Fruit fly (Drosophila melanogaster) whole organism, embryonic: Measurements from ENCODE around the gene CG7164.

ENCODE experiments used
- Abd-B ChIP-seq: fragments of 200-800 bp; sonication (Bioruptor generic); optimal IDR thresholded peaks from 2 replicates; lab custom pipeline; 2018; ENCODE audit warnings: missing biosample characterization, mild to moderate bottlenecking, missing genetic modification characterization, moderate library complexity
- Bgb ChIP-seq: fragments of 200-800 bp; sonication (Bioruptor generic); IDR thresholded peaks from 2 replicates; pipeline ENCODE4 v1.3.6; 2022; ENCODE audit warnings: missing biosample characterization, missing genetic modification characterization; ENCODE audit not compliant: partially characterized antibody
- CG11696 ChIP-seq: fragments of 200-800 bp; sonication (Bioruptor generic); IDR thresholded peaks from 2 replicates; pipeline ENCODE4 v1.3.6; 2022; ENCODE audit warnings: missing biosample characterization, missing genetic modification characterization
- CG12659 ChIP-seq: fragments of 200-800 bp; sonication (Bioruptor generic); optimal IDR thresholded peaks from 3 replicates; lab custom pipeline; 2017; ENCODE audit warnings: mild to moderate bottlenecking, missing biosample characterization, missing genetic modification reagents, missing genetic modification characterization
- CG14441 ChIP-seq: fragments of 200-800 bp; sonication (Bioruptor generic); IDR thresholded peaks from 2 replicates; pipeline ENCODE4 v1.3.6; 2022; ENCODE audit warnings: missing biosample characterization, missing genetic modification characterization
- CG14860 ChIP-seq: fragments of 200-800 bp; sonication (Bioruptor generic); IDR thresholded peaks from 3 replicates; pipeline ENCODE4 v1.3.6; 2022; ENCODE audit warnings: missing biosample characterization, missing genetic modification characterization; ENCODE audit not compliant: partially characterized antibody
- CG15514 ChIP-seq: fragments of 200-800 bp; sonication (Bioruptor generic); optimal IDR thresholded peaks from 3 replicates; lab custom pipeline; 2017; ENCODE audit warnings: missing biosample characterization, missing genetic modification characterization, mild to moderate bottlenecking, moderate library complexity, missing genetic modification reagents
- CG16779 ChIP-seq: fragments of 200-800 bp; sonication (Bioruptor generic); IDR thresholded peaks from 2 replicates; pipeline ENCODE4 v1.3.6; 2022; ENCODE audit warnings: missing biosample characterization, missing genetic modification characterization
- CG18011 ChIP-seq: fragments of 200-800 bp; sonication (Bioruptor generic); optimal IDR thresholded peaks from 2 replicates; lab custom pipeline; 2017; ENCODE audit warnings: missing biosample characterization, missing genetic modification characterization, mild to moderate bottlenecking, moderate library complexity, missing genotype
- CG32532 ChIP-seq: fragments of 200-800 bp; sonication (Bioruptor generic); IDR thresholded peaks from 2 replicates; pipeline ENCODE4 v1.3.6; 2022; ENCODE audit warnings: missing biosample characterization, missing genetic modification characterization
- CG32772 ChIP-seq: fragments of 200-800 bp; sonication (Bioruptor generic); IDR thresholded peaks from 2 replicates; pipeline ENCODE4 v1.3.6; 2022; ENCODE audit warnings: missing biosample characterization, missing genetic modification characterization
- CG34376 ChIP-seq: fragments of 200-800 bp; sonication (Bioruptor generic); optimal IDR thresholded peaks from 2 replicates; lab custom pipeline; 2018; ENCODE audit warnings: missing biosample characterization, mild to moderate bottlenecking, missing genetic modification characterization
- CG4424 ChIP-seq: fragments of 200-800 bp; sonication (Bioruptor generic); optimal IDR thresholded peaks from 3 replicates; lab custom pipeline; 2016; ENCODE audit warnings: missing biosample characterization, missing genetic modification characterization
- CG5245 ChIP-seq: fragments of 200-800 bp; sonication (Bioruptor generic); optimal IDR thresholded peaks from 3 replicates; lab custom pipeline; 2016; ENCODE audit warnings: missing biosample characterization, missing genetic modification characterization
- CG7271 ChIP-seq: fragments of 200-800 bp; sonication (Bioruptor generic); optimal IDR thresholded peaks from 2 replicates; lab custom pipeline; 2018; ENCODE audit warnings: missing biosample characterization, mild to moderate bottlenecking, missing genetic modification characterization, moderate library complexity
- CG8281 ChIP-seq: fragments of 200-800 bp; sonication (Bioruptor generic); optimal IDR thresholded peaks from 2 replicates; lab custom pipeline; 2018; ENCODE audit warnings: missing biosample characterization, mild to moderate bottlenecking, missing genetic modification characterization, moderate library complexity
- Dip2 ChIP-seq: fragments of 200-800 bp; sonication (Bioruptor generic); IDR thresholded peaks from 2 replicates; pipeline ENCODE4 v1.3.6; 2022; ENCODE audit warnings: missing biosample characterization, missing genetic modification characterization
- Gsc ChIP-seq: fragments of 200-800 bp; sonication (Bioruptor generic); IDR thresholded peaks from 2 replicates; pipeline ENCODE4 v1.3.6; 2022; ENCODE audit warnings: missing biosample characterization, missing genetic modification characterization
- Gug ChIP-seq: fragments of 200-800 bp; sonication (Bioruptor generic); IDR thresholded peaks from 4 replicates; pipeline ENCODE4 v1.3.6; 2022; ENCODE audit warnings: missing biosample characterization, missing genetic modification characterization
- HLH4C ChIP-seq: fragments of 200-800 bp; sonication (Bioruptor generic); IDR thresholded peaks from 3 replicates; pipeline ENCODE4 v1.3.6; 2022; ENCODE audit warnings: missing biosample characterization, missing genetic modification characterization; ENCODE audit not compliant: partially characterized antibody
- Hr39 ChIP-seq: fragments of >200 bp; optimal IDR thresholded peaks from 2 replicates; lab custom pipeline; 2017
- Hr51 ChIP-seq, 2 experiments: fragments of 200-800 bp; sonication (Bioruptor generic); optimal IDR thresholded peaks; 2 replicates in 1 of 2; 3 replicates in 1 of 2; lab custom pipeline; 2016 to 2018; ENCODE audit warnings: missing biosample characterization in 2 of 2, missing genetic modification characterization in 2 of 2, mild to moderate bottlenecking in 1 of 2, moderate library complexity in 1 of 2
- Med ChIP-seq: fragments of 200-800 bp; sonication (Bioruptor generic); peaks from one replicate; lab custom pipeline; 2016; ENCODE audit warnings: missing biosample characterization, missing genetic modification characterization, mild to moderate bottlenecking, inconsistent platforms, moderate library complexity
- NFAT ChIP-seq: fragments of 200-800 bp; sonication (Bioruptor generic); IDR thresholded peaks from 2 replicates; pipeline ENCODE4 v1.3.6; 2022; ENCODE audit warnings: missing biosample characterization, missing genetic modification characterization
- Neu2 ChIP-seq: fragments of 200-800 bp; sonication (Bioruptor generic); optimal IDR thresholded peaks from 3 replicates; lab custom pipeline; 2016; ENCODE audit warnings: missing biosample characterization, missing genetic modification characterization, borderline replicate concordance
- Nf-YC ChIP-seq: fragments of 200-800 bp; optimal IDR thresholded peaks from 3 replicates; lab custom pipeline; 2019; ENCODE audit warnings: missing biosample characterization, mild to moderate bottlenecking, missing genetic modification characterization, moderate library complexity
- Ptx1 ChIP-seq: fragments of 200-800 bp; sonication (Bioruptor generic); IDR thresholded peaks from 2 replicates; pipeline ENCODE4 v1.3.6; 2022; ENCODE audit warnings: missing biosample characterization, missing genetic modification characterization
- Xbp1 ChIP-seq: fragments of 200-800 bp; sonication (Bioruptor generic); optimal IDR thresholded peaks from 3 replicates; lab custom pipeline; 2016; ENCODE audit warnings: missing biosample characterization, mild to moderate bottlenecking, missing genetic modification characterization
- cas ChIP-seq: fragments of 200-800 bp; sonication (Bioruptor generic); IDR thresholded peaks from 2 replicates; pipeline ENCODE4 v1.3.6; 2022; ENCODE audit warnings: missing biosample characterization, missing genetic modification characterization
- caup ChIP-seq: fragments of 200-800 bp; sonication (Bioruptor generic); optimal IDR thresholded peaks from 3 replicates; lab custom pipeline; 2017; ENCODE audit warnings: missing biosample characterization, mild to moderate bottlenecking, missing genetic modification characterization, moderate library complexity; ENCODE audit not compliant: severe bottlenecking
- emc ChIP-seq: fragments of 200-800 bp; sonication (Bioruptor generic); optimal IDR thresholded peaks from 2 replicates; lab custom pipeline; 2016; ENCODE audit warnings: missing biosample characterization, missing genetic modification characterization
- eyg ChIP-seq: fragments of 200-800 bp; sonication (Bioruptor generic); optimal IDR thresholded peaks from 3 replicates; lab custom pipeline; 2016; ENCODE audit warnings: missing biosample characterization, missing genetic modification characterization
- fd102C ChIP-seq: fragments of 200-800 bp; sonication (Bioruptor generic); optimal IDR thresholded peaks from 2 replicates; lab custom pipeline; 2018; ENCODE audit warnings: missing biosample characterization, mild to moderate bottlenecking, missing genetic modification characterization, moderate library complexity
- grn ChIP-seq: fragments of 200-800 bp; sonication (Bioruptor generic); optimal IDR thresholded peaks from 3 replicates; lab custom pipeline; 2017; ENCODE audit warnings: missing biosample characterization, missing genetic modification characterization
- lbe ChIP-seq: fragments of 200-800 bp; sonication (Bioruptor generic); optimal IDR thresholded peaks from 2 replicates; lab custom pipeline; 2016; ENCODE audit warnings: missing biosample characterization, mild to moderate bottlenecking, missing genetic modification characterization
- lov ChIP-seq, 2 experiments: fragments of 200-800 bp in 1 of 2; fragments of >200 bp in 1 of 2; sonication (Bioruptor generic) in 1 of 2; IDR thresholded peaks in 1 of 2; optimal IDR thresholded peaks in 1 of 2; 2 replicates in 1 of 2; 3 replicates in 1 of 2; pipeline versions ENCODE4 v1.3.6 to Lab custom; 2017 to 2022; ENCODE audit warnings: missing biosample characterization in 1 of 2, missing genetic modification characterization in 1 of 2
- nau ChIP-seq: fragments of 200-800 bp; sonication (Bioruptor generic); optimal IDR thresholded peaks from 3 replicates; lab custom pipeline; 2017; ENCODE audit warnings: missing biosample characterization, mild to moderate bottlenecking, missing genetic modification characterization, missing genetic modification reagents
- p53 ChIP-seq: fragments of 200-800 bp; sonication (Bioruptor generic); optimal IDR thresholded peaks from 2 replicates; lab custom pipeline; 2016; ENCODE audit warnings: missing biosample characterization, missing genetic modification characterization
- phol ChIP-seq: fragments of 200-800 bp; sonication (Bioruptor generic); optimal IDR thresholded peaks from 3 replicates; lab custom pipeline; 2018; ENCODE audit warnings: missing biosample characterization, mild to moderate bottlenecking, missing genetic modification characterization, moderate library complexity
- row ChIP-seq: fragments of 200-800 bp; sonication (Bioruptor generic); IDR thresholded peaks from 3 replicates; pipeline ENCODE4 v1.3.6; 2022; ENCODE audit warnings: missing biosample characterization, missing genetic modification characterization
- schlank ChIP-seq: fragments of 200-800 bp; sonication (Bioruptor generic); optimal IDR thresholded peaks from 2 replicates; lab custom pipeline; 2018; ENCODE audit warnings: missing biosample characterization, mild to moderate bottlenecking, missing genetic modification characterization
- seq ChIP-seq: fragments of 200-800 bp; sonication (Bioruptor generic); IDR thresholded peaks from 2 replicates; pipeline ENCODE4 v1.3.6; 2022; ENCODE audit warnings: missing biosample characterization, missing genetic modification characterization
- sim ChIP-seq: fragments of 200-800 bp; sonication (Bioruptor generic); IDR thresholded peaks from 2 replicates; pipeline ENCODE4 v1.3.6; 2022; ENCODE audit warnings: missing biosample characterization, missing genetic modification characterization
- ssp ChIP-seq: fragments of 200-800 bp; sonication (Bioruptor generic); IDR thresholded peaks from 2 replicates; pipeline ENCODE4 v1.3.6; 2022; ENCODE audit warnings: missing biosample characterization, missing genetic modification characterization
- twi ChIP-seq: fragments of 200-800 bp; optimal IDR thresholded peaks from 2 replicates; lab custom pipeline; 2019; ENCODE audit warnings: missing biosample characterization, mild to moderate bottlenecking, missing genetic modification characterization, moderate library complexity
- tx ChIP-seq: fragments of 200-800 bp; sonication (Bioruptor generic); optimal IDR thresholded peaks from 2 replicates; lab custom pipeline; 2016; ENCODE audit warnings: missing biosample characterization, missing genetic modification characterization
- unpg ChIP-seq: fragments of 200-800 bp; sonication (Bioruptor generic); optimal IDR thresholded peaks from 3 replicates; lab custom pipeline; 2018; ENCODE audit warnings: missing biosample characterization, mild to moderate bottlenecking, missing genetic modification characterization, moderate library complexity
- wor ChIP-seq: fragments of 200-800 bp; sonication (Bioruptor generic); IDR thresholded peaks from 2 replicates; pipeline ENCODE4 v1.3.6; 2022; ENCODE audit warnings: missing biosample characterization, missing genetic modification characterization
- yki ChIP-seq: fragments of >200 bp; optimal IDR thresholded peaks from 3 replicates; lab custom pipeline; 2018

CG7164 gene

DNA sequence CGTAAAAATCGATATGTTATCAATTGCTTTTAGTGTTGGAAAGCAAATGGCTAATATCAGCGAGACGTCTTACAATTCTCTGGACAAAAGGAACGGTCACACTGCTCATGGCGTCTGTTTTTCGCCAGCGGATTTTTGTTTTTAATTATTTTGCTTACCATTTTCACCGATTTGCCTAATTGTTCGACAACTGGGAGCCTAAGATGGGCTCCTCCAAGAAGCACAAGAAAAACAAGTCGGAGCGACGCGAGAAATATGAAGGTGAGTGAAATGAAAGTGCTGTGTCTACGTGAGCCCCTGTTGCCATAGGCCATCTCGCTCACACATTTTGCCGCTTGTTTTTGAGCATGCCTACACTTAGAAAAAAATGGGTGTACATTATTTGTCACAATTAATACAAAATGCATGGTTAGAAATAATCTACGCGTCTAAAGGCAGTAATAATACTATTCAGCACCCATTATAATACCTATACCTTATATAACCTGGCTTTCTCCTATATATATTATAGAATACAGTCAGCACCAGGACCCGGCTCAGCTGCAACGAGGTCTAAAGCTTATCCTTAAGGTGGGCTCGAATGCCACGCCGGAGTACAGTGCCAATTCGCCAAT lies 1.6 kb downstream of the CG7164 start, which contains the start of gene Brd7-9 (continued):
- TF ChIP-seq Xbp1 (GFP tag; lab: Kevin White, UChicago) (peak; percentile 78), CG11696 (GFP tag; lab: Robert Waterston, UW) (peak; percentile 78), Neu2 (no peak), cas (peak; percentile 59), eyg (GFP tag; lab: Kevin White, UChicago) (peak; percentile 50), Hr51 (GFP tag; optimal IDR thresholded peaks at IDR 0.05; lab: Kevin White, UChicago) (peak; percentile 25 to 81), fd102C (GFP tag; lab: Kevin White, UChicago) (no peak), phol (tag; lab: Kevin White, UChicago) (peak; percentile 67), lbe (GFP tag; lab: Kevin White, UChicago) (no peak), sim (GFP tag; lab: Robert Waterston, UW) (peak; percentile 67), CG12659 (GFP tag; lab: Kevin White, UChicago) (peak; percentile 62), seq (peak; percentile 71), nau (GFP tag; lab: Kevin White, UChicago) (peak; percentile 77), ssp (GFP tag; lab: Robert Waterston, UW) (peak; percentile 33; the same call in 1 of the 2 replicates), CG5245 (GFP tag; lab: Kevin White, UChicago) (peak; percentile 51), p53 (GFP tag; lab: Kevin White, UChicago) (no peak), unpg (GFP tag; lab: Kevin White, UChicago) (peak; percentile 81), CG16779 (peak; percentile 80), CG7271 (tag; lab: Kevin White, UChicago) (no peak), Gug (GFP tag; lab: Robert Waterston, UW) (peak; percentile 46; the same call in 2 of the 4 replicates), NFAT (GFP tag; lab: Robert Waterston, UW) (peak; percentile 84), CG32532 (peak; percentile 91), emc (GFP tag; lab: Kevin White, UChicago) (no peak), Dip2 (GFP tag; lab: Robert Waterston, UW) (no peak), Gsc (GFP tag; lab: Robert Waterston, UW) (no peak), Nf-YC (peak; percentile 16), wor (GFP tag; lab: Robert Waterston, UW) (peak; percentile 48; the same call in 1 of the 2 replicates), grn (GFP tag; lab: Kevin White, UChicago) (no peak), twi (tag; lab: Kevin White, UChicago) (no peak), Hr39 (no peak), CG8281 (tag; lab: Kevin White, UChicago) (no peak), Abd-B (GFP tag; lab: Kevin White, UChicago) (no peak), caup (GFP tag; lab: Kevin White, UChicago) (peak; percentile 78), CG14441 (GFP tag; lab: Robert Waterston, UW) (peak; percentile 86), CG32772 (GFP tag; lab: Robert Waterston, UW) (peak; percentile 65), CG14860 (GFP tag; lab: Robert Waterston, UW) (0 out of 3 replicates have a peak, but pooled peaks have one; percentile 31), lov (optimal IDR thresholded peaks at IDR 0.05; lab: Kevin White, UChicago) (no peak), lov (GFP tag; IDR thresholded peaks at IDR 0.05; lab: Robert Waterston, UW) (peak; percentile 74; the same call in 2 of the 3 replicates), CG15514 (GFP tag; lab: Kevin White, UChicago) (peak; percentile 57), CG4424 (peak; percentile 73), schlank (tag; lab: Kevin White, UChicago) (no peak), tx (GFP tag; lab: Kevin White, UChicago) (no peak), Med (GFP tag; lab: Kevin White, UChicago) (peak; percentile 93), row (peak; percentile 65), Ptx1 (peak; percentile 72), HLH4C (GFP tag; lab: Robert Waterston, UW) (no peak; the same call in 2 of the 3 replicates), CG34376 (GFP tag; lab: Kevin White, UChicago) (peak; percentile 38), Bgb (GFP tag; lab: Robert Waterston, UW) (peak; percentile 52; the same call in 1 of the 2 replicates), CG18011 (GFP tag; lab: Kevin White, UChicago) (peak; percentile 47), yki (lab: Kevin White, UChicago) (no peak)
